Worm (Caenorhabditis elegans) whole organism, L3 larva: ENCODE measurements around the gene Y71H2B.11.

Source experiments
- ceh-9 ChIP-seq: sonication (generic microtip); optimal IDR thresholded peaks from 2 replicates; lab custom pipeline; 2018; ENCODE audit warnings: missing biosample characterization, missing genetic modification characterization
- elt-1 ChIP-seq: fragments of 150-350 bp; optimal IDR thresholded peaks from 2 replicates; lab custom pipeline; 2014; ENCODE audit warnings: missing biosample characterization, missing genetic modification characterization
- pqm-1 ChIP-seq: fragments of 150-350 bp; optimal IDR thresholded peaks from 2 replicates; lab custom pipeline; 2017; ENCODE audit warnings: missing biosample characterization, missing genetic modification characterization, inconsistent platforms
- unc-62 ChIP-seq: fragments of 150-350 bp; sonication (generic microtip); optimal IDR thresholded peaks from 4 replicates; lab custom pipeline; 2014; ENCODE audit warnings: missing biosample characterization, missing genetic modification reagents, missing genetic modification characterization

- no peak for TF ChIP-seq pqm-1 (tag; lab: Kevin White, UChicago)
- TF ChIP-seq ceh-9 (tag; lab: Kevin White, UChicago): no peak
- no peak for TF ChIP-seq unc-62 (GFP tag; lab: Kevin White, UChicago)
- TF ChIP-seq elt-1 (tag; lab: Kevin White, UChicago): no peak
Observed at ce11 chrIII:2618663-2619062, 14.9 kb downstream of the Y71H2B.11 start, which contains the start of gene Y71H2B.4.
